Worm (Caenorhabditis elegans) whole organism, early embryonic: ENCODE measurements around the gene ugt-57.

Experiments
- B0310.2 ChIP-seq: sonication (generic microtip); optimal IDR thresholded peaks from 2 replicates; lab custom pipeline; 2016; ENCODE audit warnings: mild to moderate bottlenecking, missing genetic modification characterization, missing compliant biosample characterization
- F13C5.2 ChIP-seq: sonication (generic microtip); optimal IDR thresholded peaks from 2 replicates; lab custom pipeline; 2017; ENCODE audit warnings: mild to moderate bottlenecking, missing genetic modification characterization, inconsistent platforms, missing compliant biosample characterization
- aly-1 ChIP-seq: sonication (generic microtip); optimal IDR thresholded peaks from 2 replicates; lab custom pipeline; 2016; ENCODE audit warnings: missing genetic modification characterization, missing compliant biosample characterization
- ama-1 ChIP-seq: fragments of 150-350 bp; optimal IDR thresholded peaks from 2 replicates; lab custom pipeline; 2014
- ceh-13 ChIP-seq: fragments of 200-800 bp; sonication (Bioruptor generic); optimal IDR thresholded peaks from 2 replicates; lab custom pipeline; 2018; ENCODE audit warnings: mild to moderate bottlenecking, missing genetic modification characterization, missing compliant biosample characterization
- ceh-36 ChIP-seq: sonication (generic microtip); optimal IDR thresholded peaks from 2 replicates; lab custom pipeline; 2016; ENCODE audit warnings: missing genetic modification characterization, inconsistent platforms, missing compliant biosample characterization
- ets-7 ChIP-seq: sonication (generic microtip); optimal IDR thresholded peaks from 2 replicates; lab custom pipeline; 2016; ENCODE audit warnings: missing genotype, missing genetic modification characterization, missing compliant biosample characterization
- flt-1 ChIP-seq: fragments of 200-800 bp; sonication (Bioruptor generic); IDR thresholded peaks from 2 replicates; pipeline ENCODE4 v1.3.6; 2022; ENCODE audit warnings: missing genetic modification characterization, missing compliant biosample characterization
- hmbx-1 ChIP-seq: sonication (generic microtip); optimal IDR thresholded peaks from 2 replicates; lab custom pipeline; 2016; ENCODE audit warnings: mild to moderate bottlenecking, missing genetic modification characterization, missing compliant biosample characterization
- hmg-4 ChIP-seq: fragments of 200-800 bp; sonication (Bioruptor generic); optimal IDR thresholded peaks from 2 replicates; lab custom pipeline; 2018; ENCODE audit warnings: mild to moderate bottlenecking, missing genetic modification characterization, missing compliant biosample characterization
- hnd-1 ChIP-seq: sonication (generic microtip); optimal IDR thresholded peaks from 2 replicates; lab custom pipeline; 2016; ENCODE audit warnings: missing genetic modification characterization, missing compliant biosample characterization
- pes-1 ChIP-seq: fragments of 200-800 bp; sonication (Bioruptor generic); IDR thresholded peaks from 2 replicates; pipeline ENCODE4 v1.3.6; 2022; ENCODE audit warnings: missing genetic modification reagents, missing genetic modification characterization, missing compliant biosample characterization
- scrt-1 ChIP-seq: fragments of 200-800 bp; sonication (Bioruptor generic); IDR thresholded peaks from 2 replicates; pipeline ENCODE4 v1.3.6; 2022; ENCODE audit warnings: missing genetic modification characterization, missing compliant biosample characterization
- sea-1 ChIP-seq: fragments of 200-800 bp; sonication (Bioruptor generic); conservative IDR thresholded peaks from 2 replicates; pipeline ENCODE4 v1.3.6; 2022; ENCODE audit warnings: missing genetic modification characterization, missing compliant biosample characterization
- tbx-11 ChIP-seq: fragments of 200-800 bp; sonication (Bioruptor generic); IDR thresholded peaks from 2 replicates; pipeline ENCODE4 v1.3.6; 2022; ENCODE audit warnings: missing genetic modification characterization, missing compliant biosample characterization
- tbx-37 ChIP-seq: fragments of 200-800 bp; sonication (Bioruptor generic); conservative IDR thresholded peaks from 2 replicates; pipeline ENCODE4 v1.3.6; 2022; ENCODE audit warnings: missing genetic modification reagents, missing genetic modification characterization, missing compliant biosample characterization
- tra-4 ChIP-seq: sonication (generic microtip); optimal IDR thresholded peaks from 2 replicates; lab custom pipeline; 2017; ENCODE audit warnings: missing genetic modification characterization, missing compliant biosample characterization

The ugt-57 gene

ce11 chrX:7005919-7006318, 14.4 kb downstream of the ugt-57 start:
- TF ChIP-seq sea-1 (GFP tag; lab: Robert Waterston, UW) (no peak), ama-1 (lab: Kevin White, UChicago) (no peak), ceh-13 (no peak), tbx-37 (no peak), hmbx-1 (no peak), aly-1 (no peak), tbx-11 (no peak), ceh-36 (tag; lab: Kevin White, UChicago) (no peak), tra-4 (tag; lab: Kevin White, UChicago) (no peak), scrt-1 (GFP tag; lab: Robert Waterston, UW) (no peak), ets-7 (tag; lab: Kevin White, UChicago) (no peak), B0310.2 (tag; lab: Kevin White, UChicago) (no peak), hnd-1 (no peak)

ce11 chrX:7019733-7020132, 28.2 kb downstream of the ugt-57 start, which contains the start of gene cah-5:
cah-5 (plus strand) TSS chrX:7020033.
- no peak for TF ChIP-seq tbx-37
- TF ChIP-seq ama-1 (lab: Kevin White, UChicago): no peak
- no peak for TF ChIP-seq ceh-13
- no peak for TF ChIP-seq hmbx-1
- no peak for TF ChIP-seq sea-1 (GFP tag; lab: Robert Waterston, UW)
- no peak for TF ChIP-seq B0310.2 (tag; lab: Kevin White, UChicago)
- no peak for TF ChIP-seq pes-1 (GFP tag; lab: Robert Waterston, UW)
- no peak for TF ChIP-seq hnd-1
- no peak for TF ChIP-seq ets-7 (tag; lab: Kevin White, UChicago)
- TF ChIP-seq ceh-36 (tag; lab: Kevin White, UChicago): no peak
- no peak for TF ChIP-seq hmg-4 (GFP tag; lab: Kevin White, UChicago)
- no peak for TF ChIP-seq aly-1
- no peak for TF ChIP-seq tra-4 (tag; lab: Kevin White, UChicago)
- no peak for TF ChIP-seq F13C5.2 (tag; lab: Kevin White, UChicago)
- TF ChIP-seq scrt-1 (GFP tag; lab: Robert Waterston, UW): no peak
- TF ChIP-seq tbx-11: no peak
- TF ChIP-seq flt-1: no peak

ce11 chrX:7028836-7029235, 37.3 kb downstream of the ugt-57 start, which contains the start of gene flp-26:
flp-26 (plus strand) TSS chrX:7029136.
- TF ChIP-seq ets-7 (tag; lab: Kevin White, UChicago) (no peak), tbx-11 (no peak), hnd-1 (no peak), ama-1 (lab: Kevin White, UChicago) (no peak), B0310.2 (tag; lab: Kevin White, UChicago) (no peak), flt-1 (no peak), ceh-13 (no peak), sea-1 (GFP tag; lab: Robert Waterston, UW) (no peak), aly-1 (no peak)

- no peak for TF ChIP-seq aly-1
- no peak for TF ChIP-seq tbx-11
These were observed 42.3 kb downstream of the ugt-57 start for ce11 chrX:7033716-7034270.

ce11 chrX:7035937-7036336, 44.4 kb downstream of the ugt-57 start, which contains the start of gene cest-19:
cest-19 (minus strand) TSS chrX:7036037.
- TF ChIP-seq ama-1 (lab: Kevin White, UChicago) (no peak), ceh-13 (no peak), B0310.2 (tag; lab: Kevin White, UChicago) (no peak), flt-1 (no peak), pes-1 (GFP tag; lab: Robert Waterston, UW) (no peak), ceh-36 (tag; lab: Kevin White, UChicago) (no peak), tra-4 (tag; lab: Kevin White, UChicago) (no peak), tbx-37 (no peak), aly-1 (no peak), hnd-1 (no peak), scrt-1 (GFP tag; lab: Robert Waterston, UW) (no peak), ets-7 (tag; lab: Kevin White, UChicago) (no peak), hmg-4 (GFP tag; lab: Kevin White, UChicago) (no peak), sea-1 (GFP tag; lab: Robert Waterston, UW) (no peak), tbx-11 (no peak)

- TF ChIP-seq tra-4 (tag; lab: Kevin White, UChicago) (no peak), ama-1 (lab: Kevin White, UChicago) (no peak), tbx-37 (no peak), hnd-1 (no peak), hmbx-1 (no peak), ets-7 (tag; lab: Kevin White, UChicago) (no peak), sea-1 (GFP tag; lab: Robert Waterston, UW) (no peak), scrt-1 (GFP tag; lab: Robert Waterston, UW) (no peak), pes-1 (GFP tag; lab: Robert Waterston, UW) (no peak), B0310.2 (tag; lab: Kevin White, UChicago) (no peak), tbx-11 (no peak), ceh-36 (tag; lab: Kevin White, UChicago) (no peak), F13C5.2 (tag; lab: Kevin White, UChicago) (no peak), flt-1 (no peak), ceh-13 (no peak), aly-1 (no peak)
These were observed 46.5 kb downstream of the ugt-57 start for ce11 chrX:7037998-7038397.

- no peak for TF ChIP-seq B0310.2 (tag; lab: Kevin White, UChicago)
- no peak for TF ChIP-seq ceh-36 (tag; lab: Kevin White, UChicago)
- TF ChIP-seq tbx-11: no peak
- TF ChIP-seq F13C5.2 (tag; lab: Kevin White, UChicago): no peak
- no peak for TF ChIP-seq hnd-1
These were observed 49.2 kb downstream of the ugt-57 start for ce11 chrX:7040760-7041159.
